Worm (Caenorhabditis elegans): ENCODE measurements around the gene F55G1.6.

ce11 chrIV:7439377-7439776 lies 33.9 kb upstream of the F55G1.6 start:
- TF ChIP-seq ets-4 (tag; optimal IDR thresholded peaks at IDR 0.05) = no peak
- no peak for TF ChIP-seq nhr-11 (tag; optimal IDR thresholded peaks at IDR 0.05)
- TF ChIP-seq ceh-2 (tag; optimal IDR thresholded peaks at IDR 0.05) = no peak
- no peak for TF ChIP-seq elt-2 (tag; optimal IDR thresholded peaks at IDR 0.05)
